Worm (Caenorhabditis elegans) whole organism, young adult: ENCODE results near the gene Y67A10A.2.

Experiments used
- cebp-1 ChIP-seq, 2 experiments: fragments of 200-800 bp in 1 of 2; sonication (Bioruptor generic) in 1 of 2; sonication (generic microtip) in 1 of 2; IDR thresholded peaks in 1 of 2; optimal IDR thresholded peaks in 1 of 2; 2 replicates each; pipeline versions ENCODE4 v1.3.6 to Lab custom; 2017 to 2022; ENCODE audit warnings: missing compliant biosample characterization in 2 of 2, missing genetic modification characterization in 2 of 2, mild to moderate bottlenecking in 1 of 2, missing genetic modification reagents in 1 of 2, moderate library complexity in 1 of 2
- ceh-58 ChIP-seq: fragments of 200-800 bp; sonication (Bioruptor generic); IDR thresholded peaks from 2 replicates; pipeline ENCODE4 v1.3.6; 2022; ENCODE audit warnings: missing genetic modification characterization, missing compliant biosample characterization
- chd-7 ChIP-seq: sonication (generic microtip); optimal IDR thresholded peaks from 2 replicates; lab custom pipeline; 2016; ENCODE audit warnings: mild to moderate bottlenecking, missing genetic modification characterization, moderate library complexity, missing compliant biosample characterization
- die-1 ChIP-seq: sonication (generic microtip); optimal IDR thresholded peaks from 2 replicates; lab custom pipeline; 2016; ENCODE audit warnings: missing genotype, mild to moderate bottlenecking, missing genetic modification characterization, missing compliant biosample characterization
- dpl-1 ChIP-seq: fragments of 150-350 bp; optimal IDR thresholded peaks from 2 replicates; lab custom pipeline; 2014; ENCODE audit warnings: missing biosample characterization, missing genetic modification reagents, missing genetic modification characterization
- hmg-1.2 ChIP-seq: fragments of 200-800 bp; sonication (Bioruptor generic); IDR thresholded peaks from 2 replicates; pipeline ENCODE4 v1.3.6; 2022; ENCODE audit warnings: missing genetic modification reagents, missing genetic modification characterization, missing compliant biosample characterization
- lin-35 ChIP-seq, 3 experiments: fragments of 150-350 bp in 2 of 3; sonication (generic microtip) in 1 of 3; optimal IDR thresholded peaks; 2 replicates each; lab custom pipeline; 2014 to 2018; ENCODE audit warnings: missing biosample characterization in 3 of 3, missing genetic modification characterization in 3 of 3, missing genetic modification reagents in 3 of 3
- nhr-120 ChIP-seq: fragments of 200-800 bp; sonication (Bioruptor generic); IDR thresholded peaks from 2 replicates; pipeline ENCODE4 v1.3.6; 2022; ENCODE audit warnings: missing genetic modification characterization, missing compliant biosample characterization
- nhr-80 ChIP-seq: sonication (generic microtip); optimal IDR thresholded peaks from 2 replicates; lab custom pipeline; 2016; ENCODE audit warnings: missing genetic modification characterization, missing compliant biosample characterization
- snpc-4 ChIP-seq, 5 experiments: fragments of 150-350 bp in 1 of 5; sonication (generic microtip) in 4 of 5; optimal IDR thresholded peaks; 2 replicates each; lab custom pipeline; 2014 to 2018; ENCODE audit warnings: missing genetic modification characterization in 5 of 5, missing biosample characterization in 3 of 5, antibody characterized with exemption in 2 of 5, mild to moderate bottlenecking in 2 of 5, missing compliant biosample characterization in 2 of 5, missing genotype in 2 of 5, moderate library complexity in 2 of 5, missing genetic modification reagents in 1 of 5

DNA sequence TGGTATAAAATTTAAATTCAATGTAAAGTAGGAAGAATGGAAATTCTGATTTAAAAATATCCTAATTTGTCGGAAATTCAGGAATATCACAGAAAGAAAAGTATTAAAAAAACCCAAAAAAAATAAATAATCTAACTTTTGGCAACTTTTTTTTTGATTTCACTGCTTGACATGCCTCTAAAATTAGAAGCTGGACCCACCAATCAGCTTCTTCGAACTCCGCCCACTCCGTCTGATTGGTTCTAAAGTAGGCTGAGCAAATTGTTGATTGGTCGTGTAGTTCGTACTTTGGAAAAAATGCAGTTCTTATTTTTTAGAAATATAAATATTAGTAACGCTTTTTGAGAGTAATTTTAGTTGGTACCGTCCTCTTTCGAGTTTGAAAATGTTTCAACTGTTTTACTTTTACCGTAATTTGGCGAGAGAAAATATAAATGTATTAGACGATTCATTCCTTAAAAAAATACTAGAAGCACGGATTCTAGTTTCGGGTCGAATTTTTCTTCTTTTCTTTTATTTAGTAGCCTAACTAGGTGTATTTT is 28.1 kb downstream of the Y67A10A.2 start:
- no peak for TF ChIP-seq nhr-120 (GFP tag; lab: Robert Waterston, UW)
- TF ChIP-seq hmg-1.2 (GFP tag; lab: Robert Waterston, UW): no peak
- TF ChIP-seq cebp-1 (GFP tag; IDR thresholded peaks at IDR 0.05; lab: Robert Waterston, UW): no peak
- TF ChIP-seq cebp-1 (tag; optimal IDR thresholded peaks at IDR 0.05; lab: Kevin White, UChicago): no peak
- TF ChIP-seq nhr-80 (tag; lab: Kevin White, UChicago): no peak
- TF ChIP-seq chd-7 (tag; lab: Kevin White, UChicago): no peak
- no peak for TF ChIP-seq lin-35 (GFP tag; optimal IDR thresholded peaks at IDR 0.05; lab: Kevin White, UChicago)
- no peak for TF ChIP-seq snpc-4 (GFP tag; optimal IDR thresholded peaks at IDR 0.05; lab: Kevin White, UChicago)
- no peak for TF ChIP-seq snpc-4 (tag; optimal IDR thresholded peaks at IDR 0.05; lab: Kevin White, UChicago)
- TF ChIP-seq ceh-58 (GFP tag; lab: Robert Waterston, UW): no peak
- no peak for TF ChIP-seq die-1 (tag; lab: Kevin White, UChicago)
- TF ChIP-seq dpl-1 (GFP tag; lab: Kevin White, UChicago): no peak
